Worm (Caenorhabditis elegans) whole organism, L1 larva: ENCODE measurements around the gene gop-1.
A peak's percentile ranks its signal among the peaks of the same experiment; 100 is the strongest.

Experiments
- ama-1 ChIP-seq: fragments of 150-350 bp; optimal IDR thresholded peaks from 2 replicates; lab custom pipeline; 2014
- ceh-8 ChIP-seq: fragments of 200-800 bp; sonication (Bioruptor generic); optimal IDR thresholded peaks from 2 replicates; lab custom pipeline; 2018; ENCODE audit warnings: mild to moderate bottlenecking, missing genetic modification characterization, moderate library complexity, missing compliant biosample characterization
- ceh-82 ChIP-seq, 3 experiments: fragments of 150-350 bp in 1 of 3; sonication (generic microtip) in 2 of 3; optimal IDR thresholded peaks; 2 replicates each; lab custom pipeline; 2014 to 2017; ENCODE audit warnings: missing biosample characterization in 3 of 3, missing genetic modification characterization in 3 of 3
- dpl-1 ChIP-seq, 3 experiments: fragments of 150-350 bp in 2 of 3; sonication (generic microtip) in 1 of 3; optimal IDR thresholded peaks; 2 replicates each; lab custom pipeline; 2014 to 2017; ENCODE audit warnings: missing biosample characterization in 3 of 3, missing genetic modification characterization in 3 of 3, missing genetic modification reagents in 3 of 3
- lsy-2 ChIP-seq, 2 experiments: fragments of 150-350 bp; optimal IDR thresholded peaks; 2 replicates each; lab custom pipeline; 2014; ENCODE audit warnings: missing biosample characterization in 2 of 2, missing genetic modification characterization in 2 of 2
- mdl-1 ChIP-seq, 2 experiments: fragments of 150-350 bp; optimal IDR thresholded peaks; 2 replicates each; lab custom pipeline; 2014 to 2017; ENCODE audit warnings: missing biosample characterization in 2 of 2, missing genetic modification characterization in 2 of 2, inconsistent platforms in 1 of 2
- nhr-77 ChIP-seq: fragments of 150-350 bp; optimal IDR thresholded peaks from 2 replicates; lab custom pipeline; 2014; ENCODE audit warnings: missing biosample characterization, missing genetic modification characterization
- nhr-84 ChIP-seq: sonication (generic microtip); optimal IDR thresholded peaks from 2 replicates; lab custom pipeline; 2017; ENCODE audit warnings: missing biosample characterization, missing genetic modification characterization
- pqm-1 ChIP-seq: sonication (generic microtip); optimal IDR thresholded peaks from 3 replicates; lab custom pipeline; 2017; ENCODE audit warnings: missing biosample characterization, missing genetic modification characterization
- skn-1 ChIP-seq: fragments of 150-350 bp; optimal IDR thresholded peaks from 2 replicates; lab custom pipeline; 2014; ENCODE audit warnings: missing biosample characterization, missing genetic modification characterization
- sup-37 ChIP-seq: fragments of 200-800 bp; sonication (Bioruptor generic); optimal IDR thresholded peaks from 2 replicates; lab custom pipeline; 2018; ENCODE audit warnings: mild to moderate bottlenecking, missing genetic modification characterization, missing compliant biosample characterization
- unc-62 ChIP-seq: fragments of 150-350 bp; optimal IDR thresholded peaks from 2 replicates; lab custom pipeline; 2014; ENCODE audit warnings: missing biosample characterization, missing genetic modification reagents, missing genetic modification characterization
- xbp-1 ChIP-seq: sonication (generic microtip); optimal IDR thresholded peaks from 2 replicates; lab custom pipeline; 2016; ENCODE audit warnings: missing genetic modification characterization, missing compliant biosample characterization
- zag-1 ChIP-seq: fragments of 150-350 bp; optimal IDR thresholded peaks from 2 replicates; lab custom pipeline; 2014; ENCODE audit warnings: missing biosample characterization, missing genetic modification characterization

DNA sequence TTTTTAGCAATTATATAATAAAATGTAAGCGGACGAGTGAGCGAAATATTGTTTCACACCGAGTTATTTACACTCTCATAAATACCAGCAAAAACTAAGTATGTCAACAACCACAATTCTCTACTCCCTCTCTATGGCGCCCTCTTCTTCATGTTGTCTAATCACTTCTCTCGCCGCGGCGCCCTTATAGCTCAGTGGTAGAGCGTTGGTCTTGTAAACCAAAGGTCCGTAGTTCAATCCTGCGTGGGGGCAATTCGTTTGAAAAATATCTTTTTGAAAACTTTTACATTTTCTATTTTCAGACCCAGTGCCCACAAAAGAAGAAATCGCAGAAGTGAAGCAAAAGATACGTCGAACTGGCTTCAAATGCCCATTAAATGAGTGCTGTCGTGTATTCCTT is 51.5 kb downstream of the gop-1 start:
- TF ChIP-seq sup-37 (GFP tag; lab: Kevin White, UChicago) (no peak), nhr-84 (tag; lab: Kevin White, UChicago) (no peak), zag-1 (tag; lab: Kevin White, UChicago) (no peak), ama-1 (lab: Kevin White, UChicago) (peak; percentile 15), nhr-77 (tag; lab: Kevin White, UChicago) (peak; percentile 37), mdl-1 (tag; optimal IDR thresholded peaks at IDR 0.05; lab: Kevin White, UChicago) (peak in 1 of 2 experiments; percentile 45), xbp-1 (peak; percentile 56), pqm-1 (no peak), lsy-2 (tag; optimal IDR thresholded peaks at IDR 0.05; lab: Kevin White, UChicago) (peak; percentile 35 to 69), skn-1 (tag; lab: Kevin White, UChicago) (peak; percentile 31), ceh-82 (tag; optimal IDR thresholded peaks at IDR 0.05; lab: Kevin White, UChicago) (peak; percentile 40 to 63 (median 62)), dpl-1 (GFP tag; optimal IDR thresholded peaks at IDR 0.05; lab: Kevin White, UChicago) (peak in 2 of 3 experiments; percentile 59 to 69), ceh-8 (no peak), unc-62 (GFP tag; lab: Kevin White, UChicago) (no peak)
